Fruit fly (Drosophila melanogaster) whole organism, pupa: ENCODE results near the gene Idh3b.

Source experiments
- CG10348 ChIP-seq: fragments of 200-800 bp; sonication (Bioruptor generic); IDR thresholded peaks from 2 replicates; pipeline ENCODE4 v1.3.6; 2022; ENCODE audit warnings: missing biosample characterization, missing genetic modification characterization
- CG12605 ChIP-seq: fragments of 200-800 bp; sonication (Bioruptor generic); IDR thresholded peaks from 2 replicates; pipeline ENCODE4 v1.3.6; 2022; ENCODE audit warnings: missing biosample characterization, missing genetic modification characterization
- EcR ChIP-seq: fragments of 200-800 bp; sonication (Bioruptor generic); optimal IDR thresholded peaks from 3 replicates; lab custom pipeline; 2019; ENCODE audit warnings: missing biosample characterization, missing genetic modification characterization, mild to moderate bottlenecking, moderate library complexity, missing genetic modification reagents

DNA sequence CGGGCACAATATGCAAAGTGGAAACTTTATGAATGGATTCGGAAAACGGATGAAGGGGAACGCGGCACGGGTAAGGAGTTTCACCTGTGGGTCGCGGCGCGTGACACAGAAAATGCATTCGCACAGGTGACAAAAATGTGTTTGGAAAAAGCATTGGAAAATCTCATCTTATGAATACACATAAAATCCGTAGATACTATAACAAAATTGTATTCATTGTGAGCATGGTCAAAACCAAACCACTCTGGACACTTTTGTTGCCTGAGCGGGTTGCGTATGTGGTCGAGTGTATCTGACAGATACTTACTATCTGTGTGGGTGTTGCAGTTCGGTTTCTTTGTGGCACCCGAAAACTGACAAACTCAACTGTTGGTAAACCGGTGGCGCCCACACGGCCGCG lies 20.3 kb upstream of the Idh3b start:
- TF ChIP-seq EcR (no peak), CG12605 (peak; percentile 85), CG10348 (GFP tag; lab: Robert Waterston, UW) (no peak)
